Fruit fly (Drosophila melanogaster): ENCODE data around the gene ovo.

Gene ovo

DNA sequence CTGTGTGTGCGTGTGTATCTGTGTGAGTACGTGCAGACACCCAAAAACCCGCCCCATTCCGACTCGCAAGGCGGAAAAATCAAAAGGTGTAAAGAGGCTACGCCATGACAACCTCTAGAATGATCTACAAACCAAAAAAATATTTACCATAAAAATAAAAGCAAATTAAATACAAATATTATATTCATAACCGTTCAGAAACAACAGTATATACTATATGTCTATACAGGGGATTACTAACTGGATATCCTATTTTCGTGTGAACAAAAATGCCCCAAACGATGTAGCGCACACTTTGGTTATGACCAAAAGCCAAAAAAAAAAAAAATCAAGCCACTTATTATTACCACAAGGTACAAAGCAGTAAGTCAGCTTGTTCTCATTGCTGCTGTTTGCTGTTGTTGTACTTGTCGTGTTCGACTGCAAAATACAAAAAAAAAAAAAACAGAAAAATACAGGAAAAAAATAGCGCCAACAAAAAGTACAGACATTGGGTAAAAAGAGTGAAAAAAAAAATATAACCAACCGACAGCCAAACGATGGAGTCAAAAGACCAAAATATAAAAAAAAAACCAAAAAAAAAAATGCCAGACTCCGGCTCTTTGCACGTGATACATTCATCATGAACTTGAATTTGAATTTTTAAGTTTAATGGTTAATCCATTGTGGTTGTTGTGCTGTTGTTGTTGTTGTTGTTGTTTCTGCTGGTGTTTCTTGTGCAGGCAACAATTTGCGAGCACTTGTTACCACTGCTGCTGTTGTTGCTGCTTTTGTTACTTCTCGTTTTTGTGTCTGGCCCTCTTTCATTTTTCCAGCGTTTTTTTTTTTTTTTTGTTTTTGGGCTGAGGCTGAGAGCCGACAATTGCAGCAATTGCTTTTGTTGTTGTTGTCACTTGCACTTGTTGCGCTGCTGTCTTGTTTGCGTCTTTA lies 6.3 kb upstream of the ovo start (continued):
- TF ChIP-seq CG1529 (GFP tag; optimal IDR thresholded peaks at IDR 0.05) (no peak), Vsx1 (GFP tag; optimal IDR thresholded peaks at IDR 0.05) (peak; percentile 13), pnt (GFP tag; optimal IDR thresholded peaks at IDR 0.05) (peak; percentile 11), prd (optimal IDR thresholded peaks at IDR 0.05) (no peak), prd (GFP tag; IDR thresholded peaks at IDR 0.05) (peak; percentile 85), CG6791 (GFP tag; IDR thresholded peaks at IDR 0.05; ENCODE audit: partially characterized antibody) (no peak), pfk (GFP tag; optimal IDR thresholded peaks at IDR 0.05) (no peak), ara (GFP tag; IDR thresholded peaks at IDR 0.05) (peak; percentile 65), jing (GFP tag; optimal IDR thresholded peaks at IDR 0.05) (peak; percentile 2), insv (GFP tag; optimal IDR thresholded peaks at IDR 0.05) (no peak), cad (GFP tag; optimal IDR thresholded peaks at IDR 0.05) (no peak), z (GFP tag; IDR thresholded peaks at IDR 0.05) (no peak), Dfd (GFP tag; optimal IDR thresholded peaks at IDR 0.05) (no peak), CG10147 (GFP tag; optimal IDR thresholded peaks at IDR 0.05) (peak; percentile 59), croc (GFP tag; conservative IDR thresholded peaks at IDR 0.05) (peak; percentile 20; the same call in 1 of the 3 replicates), CG1233 (GFP tag; optimal IDR thresholded peaks at IDR 0.05) (peak; percentile 41), Dp (GFP tag; optimal IDR thresholded peaks at IDR 0.05) (no peak), Fer1 (GFP tag; optimal IDR thresholded peaks at IDR 0.05) (peak; percentile 66), disco-r (GFP tag; optimal IDR thresholded peaks at IDR 0.05) (no peak), fd102C (GFP tag; optimal IDR thresholded peaks at IDR 0.05) (no peak), psq (GFP tag; optimal IDR thresholded peaks at IDR 0.05) (no peak), pita (GFP tag; optimal IDR thresholded peaks at IDR 0.05) (no peak), row (GFP tag; IDR thresholded peaks at IDR 0.05) (peak; percentile 85), CG7357 (GFP tag; IDR thresholded peaks at IDR 0.05) (peak; percentile 70), CG2889 (GFP tag; IDR thresholded peaks at IDR 0.05) (peak; percentile 73), CG4730 (GFP tag; IDR thresholded peaks at IDR 0.05) (peak; percentile 79), grau (tag; optimal IDR thresholded peaks at IDR 0.05) (peak; percentile 73), Drgx (GFP tag; IDR thresholded peaks at IDR 0.05) (peak; percentile 86), phol (tag; optimal IDR thresholded peaks at IDR 0.05) (peak; percentile 42), jigr1 (GFP tag; IDR thresholded peaks at IDR 0.05) (peak; percentile 47; the same call in 1 of the 3 replicates), trem (tag; optimal IDR thresholded peaks at IDR 0.05) (no peak), Lpt (GFP tag; optimal IDR thresholded peaks at IDR 0.05) (no peak), CG17361 (GFP tag; IDR thresholded peaks at IDR 0.05) (0 out of 3 replicates have a peak, but pooled peaks have one; percentile 20), inv (GFP tag; IDR thresholded peaks at IDR 0.05; ENCODE audit: partially characterized antibody) (no peak), NC2β (GFP tag; optimal IDR thresholded peaks at IDR 0.05) (no peak), eyg (GFP tag; optimal IDR thresholded peaks at IDR 0.05) (no peak), CG9932 (GFP tag; IDR thresholded peaks at IDR 0.05) (peak; percentile 86), amos (GFP tag; IDR thresholded peaks at IDR 0.05; ENCODE audit: partially characterized antibody) (no peak), CG11093 (GFP tag; IDR thresholded peaks at IDR 0.05) (peak; percentile 62; the same call in 1 of the 3 replicates), Dad (GFP tag; optimal IDR thresholded peaks at IDR 0.05) (peak; percentile 19), tup (GFP tag; optimal IDR thresholded peaks at IDR 0.05) (peak; percentile 20), mirr (GFP tag; optimal IDR thresholded peaks at IDR 0.05) (no peak), C15 (GFP tag; IDR thresholded peaks at IDR 0.05) (no peak), otp (GFP tag; IDR thresholded peaks at IDR 0.05) (peak; percentile 75), CG11560 (tag; IDR thresholded peaks at IDR 0.05) (peak; percentile 66), ro (GFP tag; IDR thresholded peaks at IDR 0.05) (peak; percentile 33; the same call in 1 of the 2 replicates), klu (GFP tag; IDR thresholded peaks at IDR 0.05) (peak; percentile 67), CG18476 (GFP tag; optimal IDR thresholded peaks at IDR 0.05) (peak; percentile 39), CG3407 (GFP tag; optimal IDR thresholded peaks at IDR 0.05) (no peak), CG4854 (GFP tag; optimal IDR thresholded peaks at IDR 0.05) (no peak)

Measured in whole organism, embryonic.